Fruit fly (Drosophila melanogaster): Measurements from ENCODE around the gene CG14137.

Gene CG14137

DNA sequence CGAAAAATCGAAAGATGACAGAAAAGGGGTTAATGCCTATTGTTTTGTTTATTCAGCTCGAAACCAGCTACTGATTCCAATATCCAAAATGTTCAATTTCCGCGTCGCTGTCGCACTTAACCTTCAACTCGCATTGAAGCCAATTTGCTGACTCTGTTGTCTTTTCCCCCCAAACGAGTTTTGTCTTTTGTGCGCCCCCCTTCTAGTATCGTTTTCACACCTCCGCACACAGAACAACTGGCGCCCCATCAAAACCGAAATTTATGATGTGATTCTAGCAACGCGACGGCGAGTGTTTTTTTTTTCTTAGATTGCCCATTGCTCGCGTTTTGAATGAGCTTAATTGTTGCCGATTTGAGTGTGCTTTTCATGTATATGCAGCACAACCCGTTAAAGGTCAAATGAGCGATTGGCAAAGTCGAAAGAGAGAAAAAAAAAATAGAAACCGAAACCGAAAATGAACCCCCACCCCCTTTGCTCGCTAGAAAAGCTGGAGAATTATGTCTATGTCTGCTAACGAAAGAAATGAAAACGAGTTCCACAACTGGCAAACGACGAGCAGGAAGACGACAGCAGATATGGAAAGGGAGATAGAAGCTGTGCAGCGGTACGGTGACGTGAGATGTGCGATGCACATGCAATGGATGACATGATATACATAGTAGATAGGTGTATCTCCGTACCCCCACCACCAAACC is 49.4 kb downstream of the CG14137 start (continued):
- no peak for TF ChIP-seq CG10959 (GFP tag; IDR thresholded peaks at IDR 0.05)
- no peak for TF ChIP-seq ewg (GFP tag; optimal IDR thresholded peaks at IDR 0.05)
- no peak for TF ChIP-seq unpg (GFP tag; optimal IDR thresholded peaks at IDR 0.05)
- TF ChIP-seq seq (GFP tag; IDR thresholded peaks at IDR 0.05), result no peak
- peak; percentile 30 for TF ChIP-seq ERR (GFP tag; optimal IDR thresholded peaks at IDR 0.05)
- TF ChIP-seq Lhr (GFP tag; optimal IDR thresholded peaks at IDR 0.05), result no peak
- TF ChIP-seq NC2α (GFP tag; optimal IDR thresholded peaks at IDR 0.05), result no peak
- peak; percentile 55; the same call in 2 of the 3 replicates for TF ChIP-seq CG11456 (GFP tag; IDR thresholded peaks at IDR 0.05)
- TF ChIP-seq nau (GFP tag; optimal IDR thresholded peaks at IDR 0.05), result no peak
- no peak for TF ChIP-seq stwl (tag; optimal IDR thresholded peaks at IDR 0.05)
- TF ChIP-seq CG17359 (tag; optimal IDR thresholded peaks at IDR 0.05), result no peak
- TF ChIP-seq crc (GFP tag; optimal IDR thresholded peaks at IDR 0.05), result no peak
- no peak for TF ChIP-seq kah (GFP tag; optimal IDR thresholded peaks at IDR 0.05)
- no peak for TF ChIP-seq CG10267 (tag; optimal IDR thresholded peaks at IDR 0.05)
- no peak for TF ChIP-seq Dek (tag; optimal IDR thresholded peaks at IDR 0.05)
- TF ChIP-seq dati (GFP tag; IDR thresholded peaks at IDR 0.05), result no peak
- no peak for TF ChIP-seq bcd (GFP tag; optimal IDR thresholded peaks at IDR 0.05)
- peak; percentile 52 for TF ChIP-seq crol (GFP tag; IDR thresholded peaks at IDR 0.05)
- TF ChIP-seq CG2199 (GFP tag; IDR thresholded peaks at IDR 0.05), result no peak; the same call in 2 of the 3 replicates
- TF ChIP-seq pros (GFP tag; optimal IDR thresholded peaks at IDR 0.05), result no peak
- TF ChIP-seq Vsx1 (GFP tag; optimal IDR thresholded peaks at IDR 0.05), result peak; percentile 48
- 0 out of 2 replicates have a peak, but pooled peaks have one; percentile 25 for TF ChIP-seq unc-4 (GFP tag; IDR thresholded peaks at IDR 0.05; ENCODE audit: partially characterized antibody)
- peak in 1 of 2 experiments; percentile 69 for TF ChIP-seq Eip74EF (GFP tag; optimal IDR thresholded peaks at IDR 0.05)
- TF ChIP-seq fd102C (GFP tag; optimal IDR thresholded peaks at IDR 0.05), result no peak
- TF ChIP-seq Fer1 (GFP tag; optimal IDR thresholded peaks at IDR 0.05), result peak; percentile 3
- no peak for TF ChIP-seq Hr51 (GFP tag; optimal IDR thresholded peaks at IDR 0.05)
- peak; percentile 18; the same call in 1 of the 2 replicates for TF ChIP-seq Ptx1 (GFP tag; IDR thresholded peaks at IDR 0.05)
- TF ChIP-seq mam (GFP tag; optimal IDR thresholded peaks at IDR 0.05), result no peak
- no peak for TF ChIP-seq CG11247 (GFP tag; IDR thresholded peaks at IDR 0.05)
- no peak for TF ChIP-seq trem (tag; optimal IDR thresholded peaks at IDR 0.05)
- no peak for TF ChIP-seq CG4360 (GFP tag; IDR thresholded peaks at IDR 0.05)
- no peak for TF ChIP-seq CG12659 (GFP tag; optimal IDR thresholded peaks at IDR 0.05)
- TF ChIP-seq Ravus (GFP tag; IDR thresholded peaks at IDR 0.05), result no peak
- TF ChIP-seq lbe (GFP tag; optimal IDR thresholded peaks at IDR 0.05), result no peak
- TF ChIP-seq caup (GFP tag; optimal IDR thresholded peaks at IDR 0.05; ENCODE audit: severe bottlenecking), result peak; percentile 34
- TF ChIP-seq CG1233 (GFP tag; optimal IDR thresholded peaks at IDR 0.05), result no peak
- no peak for TF ChIP-seq nerfin-2 (GFP tag; IDR thresholded peaks at IDR 0.05; ENCODE audit: partially characterized antibody)
- TF ChIP-seq Atf-2 (GFP tag; optimal IDR thresholded peaks at IDR 0.05), result no peak
- TF ChIP-seq inv (GFP tag; IDR thresholded peaks at IDR 0.05; ENCODE audit: partially characterized antibody), result no peak
- no peak for TF ChIP-seq CG15011 (GFP tag; optimal IDR thresholded peaks at IDR 0.05)
- peak; percentile 39 for TF ChIP-seq sens (GFP tag)
- TF ChIP-seq CG1603 (tag; optimal IDR thresholded peaks at IDR 0.05), result no peak
- TF ChIP-seq CG9876 (GFP tag; optimal IDR thresholded peaks at IDR 0.05), result no peak
- TF ChIP-seq CG17829 (tag; optimal IDR thresholded peaks at IDR 0.05), result no peak
- TF ChIP-seq CG33213 (GFP tag; optimal IDR thresholded peaks at IDR 0.05), result no peak
- no peak for TF ChIP-seq Dref (GFP tag; IDR thresholded peaks at IDR 0.05)
- TF ChIP-seq CG13296 (GFP tag; optimal IDR thresholded peaks at IDR 0.05), result peak; percentile 8
- no peak for TF ChIP-seq Six4 (GFP tag; optimal IDR thresholded peaks at IDR 0.05)
- TF ChIP-seq Doc2 (GFP tag; IDR thresholded peaks at IDR 0.05), result no peak

Measured in whole organism, embryonic.